Worm (Caenorhabditis elegans) whole organism, young adult: ENCODE data around the gene fsn-1.
A peak's percentile ranks its signal among the peaks of the same experiment; 100 is the strongest.

Experiments
- B0261.1 ChIP-seq: sonication (generic microtip); optimal IDR thresholded peaks from 2 replicates; lab custom pipeline; 2016; ENCODE audit warnings: mild to moderate bottlenecking, missing genetic modification characterization, moderate library complexity, missing compliant biosample characterization
- F22D6.2 ChIP-seq: sonication (generic microtip); optimal IDR thresholded peaks from 2 replicates; lab custom pipeline; 2016; ENCODE audit warnings: mild to moderate bottlenecking, missing genetic modification characterization, missing compliant biosample characterization
- T07F8.4 ChIP-seq: sonication (generic microtip); optimal IDR thresholded peaks from 2 replicates; lab custom pipeline; 2016; ENCODE audit warnings: mild to moderate bottlenecking, missing genetic modification characterization, moderate library complexity, missing compliant biosample characterization
- egl-18 ChIP-seq: fragments of 200-800 bp; sonication (Bioruptor generic); IDR thresholded peaks from 2 replicates; pipeline ENCODE4 v1.3.6; 2022; ENCODE audit warnings: missing genetic modification reagents, missing genetic modification characterization, missing compliant biosample characterization
- egrh-3 ChIP-seq: fragments of 200-800 bp; sonication (Bioruptor generic); IDR thresholded peaks from 2 replicates; pipeline ENCODE4 v1.3.6; 2022; ENCODE audit warnings: missing genetic modification reagents, missing genetic modification characterization, missing compliant biosample characterization
- ekl-4 ChIP-seq: fragments of 200-800 bp; sonication (Bioruptor generic); IDR thresholded peaks from 2 replicates; pipeline ENCODE4 v1.3.6; 2022; ENCODE audit warnings: missing genetic modification reagents, missing genetic modification characterization, missing compliant biosample characterization
- hsf-1 ChIP-seq: fragments of 200-800 bp; sonication (Bioruptor generic); IDR thresholded peaks from 2 replicates; pipeline ENCODE4 v1.3.6; 2022; ENCODE audit warnings: missing genetic modification reagents, missing genetic modification characterization, missing compliant biosample characterization
- let-607 ChIP-seq, 2 experiments: fragments of 200-800 bp in 1 of 2; sonication (Bioruptor generic) in 1 of 2; sonication (generic microtip) in 1 of 2; optimal IDR thresholded peaks; 2 replicates each; lab custom pipeline; 2016 to 2018; ENCODE audit warnings: mild to moderate bottlenecking in 2 of 2, missing compliant biosample characterization in 2 of 2, missing genetic modification characterization in 2 of 2, moderate library complexity in 2 of 2, missing genotype in 1 of 2
- madf-3 ChIP-seq: fragments of 200-800 bp; sonication (Bioruptor generic); IDR thresholded peaks from 2 replicates; pipeline ENCODE4 v1.3.6; 2022; ENCODE audit warnings: missing genetic modification reagents, missing genetic modification characterization, missing compliant biosample characterization
- pha-4 ChIP-seq: fragments of 150-350 bp; sonication (generic microtip); optimal IDR thresholded peaks from 2 replicates; lab custom pipeline; 2014; ENCODE audit warnings: missing biosample characterization, missing genetic modification reagents, missing genetic modification characterization
- sea-2 ChIP-seq: fragments of 200-800 bp; sonication (Bioruptor generic); IDR thresholded peaks from 2 replicates; pipeline ENCODE4 v1.3.6; 2022; ENCODE audit warnings: missing genetic modification characterization, missing compliant biosample characterization
- unc-62 ChIP-seq: fragments of 150-350 bp; optimal IDR thresholded peaks from 2 replicates; lab custom pipeline; 2014; ENCODE audit warnings: missing biosample characterization, missing genetic modification reagents, missing genetic modification characterization
- zfh-2 ChIP-seq: fragments of 200-800 bp; sonication (Bioruptor generic); conservative IDR thresholded peaks from 2 replicates; pipeline ENCODE4 v1.3.6; 2022; ENCODE audit warnings: missing genetic modification reagents, missing genetic modification characterization, missing compliant biosample characterization
- ztf-25 ChIP-seq: fragments of 200-800 bp; sonication (Bioruptor generic); IDR thresholded peaks from 2 replicates; pipeline ENCODE4 v1.3.6; 2022; ENCODE audit warnings: missing genetic modification reagents, missing genetic modification characterization, missing compliant biosample characterization

- TF ChIP-seq ekl-4 (GFP tag; lab: Robert Waterston, UW) = no peak
- no peak for TF ChIP-seq madf-3 (GFP tag; lab: Robert Waterston, UW)
- no peak for TF ChIP-seq egl-18 (GFP tag; lab: Robert Waterston, UW)
- TF ChIP-seq B0261.1 (tag; lab: Kevin White, UChicago) = no peak
- TF ChIP-seq ztf-25 = no peak
- TF ChIP-seq sea-2 (GFP tag; lab: Robert Waterston, UW) = no peak
- no peak for TF ChIP-seq let-607 (tag; optimal IDR thresholded peaks at IDR 0.05; lab: Kevin White, UChicago)
- TF ChIP-seq T07F8.4 = no peak
- no peak for TF ChIP-seq pha-4
- peak; percentile 90 for TF ChIP-seq zfh-2
- TF ChIP-seq egrh-3 (GFP tag; lab: Robert Waterston, UW) = peak; percentile 63; the same call in 1 of the 2 replicates
- TF ChIP-seq hsf-1 = no peak
- no peak for TF ChIP-seq F22D6.2
- no peak for TF ChIP-seq unc-62 (GFP tag; lab: Kevin White, UChicago)
Measured at ce11 chrIII:4948631-4949030, 11.5 kb downstream of the fsn-1 start.
